Fruit fly (Drosophila melanogaster) whole organism, embryonic: Measurements from ENCODE around the gene Ddc.
A peak's percentile ranks its signal among the peaks of the same experiment; 100 is the strongest.

ENCODE experiments used
- Abd-B ChIP-seq: fragments of 200-800 bp; sonication (Bioruptor generic); optimal IDR thresholded peaks from 2 replicates; lab custom pipeline; 2018; ENCODE audit warnings: missing biosample characterization, mild to moderate bottlenecking, missing genetic modification characterization, moderate library complexity
- Blimp-1 ChIP-seq: fragments of 200-800 bp; sonication (Bioruptor generic); optimal IDR thresholded peaks from 3 replicates; lab custom pipeline; 2018; ENCODE audit warnings: missing biosample characterization, missing genetic modification characterization, mild to moderate bottlenecking, moderate library complexity, missing genetic modification reagents
- CG12071 ChIP-seq: fragments of 200-800 bp; sonication (Bioruptor generic); optimal IDR thresholded peaks from 3 replicates; lab custom pipeline; 2018; ENCODE audit warnings: missing biosample characterization, mild to moderate bottlenecking, missing genetic modification characterization
- CG12391 ChIP-seq: fragments of 200-800 bp; sonication (Bioruptor generic); optimal IDR thresholded peaks from 3 replicates; lab custom pipeline; 2018; ENCODE audit warnings: missing biosample characterization, mild to moderate bottlenecking, missing genetic modification characterization, moderate library complexity
- CG14710 ChIP-seq: fragments of 200-800 bp; sonication (Bioruptor generic); optimal IDR thresholded peaks from 3 replicates; lab custom pipeline; 2019; ENCODE audit warnings: missing biosample characterization, mild to moderate bottlenecking, missing genetic modification characterization, moderate library complexity
- CG17359 ChIP-seq: fragments of 200-800 bp; sonication (Bioruptor generic); optimal IDR thresholded peaks from 3 replicates; lab custom pipeline; 2018; ENCODE audit warnings: missing biosample characterization, mild to moderate bottlenecking, missing genetic modification characterization, moderate library complexity
- CG2678 ChIP-seq: fragments of 200-800 bp; sonication (Bioruptor generic); optimal IDR thresholded peaks from 3 replicates; lab custom pipeline; 2019; ENCODE audit warnings: missing biosample characterization, mild to moderate bottlenecking, missing genetic modification characterization, moderate library complexity
- CG33213 ChIP-seq: fragments of 200-800 bp; sonication (Bioruptor generic); optimal IDR thresholded peaks from 3 replicates; lab custom pipeline; 2016; ENCODE audit warnings: missing biosample characterization, missing genetic modification characterization
- CG3407 ChIP-seq: fragments of 200-800 bp; sonication (Bioruptor generic); optimal IDR thresholded peaks from 2 replicates; lab custom pipeline; 2018; ENCODE audit warnings: missing biosample characterization, mild to moderate bottlenecking, missing genetic modification characterization
- CG6813 ChIP-seq: fragments of 200-800 bp; sonication (Bioruptor generic); optimal IDR thresholded peaks from 2 replicates; lab custom pipeline; 2017; ENCODE audit warnings: missing biosample characterization, missing genetic modification characterization, mild to moderate bottlenecking, moderate library complexity, missing genetic modification reagents
- CG7271 ChIP-seq: fragments of 200-800 bp; sonication (Bioruptor generic); optimal IDR thresholded peaks from 2 replicates; lab custom pipeline; 2018; ENCODE audit warnings: missing biosample characterization, mild to moderate bottlenecking, missing genetic modification characterization, moderate library complexity
- CG8089 ChIP-seq: fragments of 200-800 bp; sonication (Bioruptor generic); optimal IDR thresholded peaks from 3 replicates; lab custom pipeline; 2016; ENCODE audit warnings: missing biosample characterization, missing genetic modification characterization
- CG8924 ChIP-seq: fragments of 200-800 bp; optimal IDR thresholded peaks from 3 replicates; lab custom pipeline; 2019; ENCODE audit warnings: missing biosample characterization, mild to moderate bottlenecking, missing genetic modification characterization, moderate library complexity
- CG9609 ChIP-seq: fragments of 200-800 bp; sonication (Bioruptor generic); optimal IDR thresholded peaks from 3 replicates; lab custom pipeline; 2016; ENCODE audit warnings: missing biosample characterization, missing genetic modification characterization
- CG9727 ChIP-seq: fragments of 200-800 bp; sonication (Bioruptor generic); optimal IDR thresholded peaks from 3 replicates; lab custom pipeline; 2017; ENCODE audit warnings: missing biosample characterization, mild to moderate bottlenecking, missing genetic modification characterization
- E2f2 ChIP-seq: fragments of 200-800 bp; sonication (Bioruptor generic); IDR thresholded peaks from 2 replicates; pipeline ENCODE4 v1.3.6; 2022; ENCODE audit warnings: missing biosample characterization, missing genetic modification characterization
- Elba2 ChIP-seq: fragments of 200-800 bp; sonication (Bioruptor generic); optimal IDR thresholded peaks from 3 replicates; lab custom pipeline; 2016; ENCODE audit warnings: missing biosample characterization, missing genetic modification characterization
- Fer3 ChIP-seq: fragments of 200-800 bp; sonication (Bioruptor generic); optimal IDR thresholded peaks from 2 replicates; lab custom pipeline; 2018; ENCODE audit warnings: missing biosample characterization, mild to moderate bottlenecking, missing genetic modification characterization, moderate library complexity
- HHEX ChIP-seq: fragments of 200-800 bp; sonication (Bioruptor generic); optimal IDR thresholded peaks from 3 replicates; lab custom pipeline; 2017; ENCODE audit warnings: missing biosample characterization, mild to moderate bottlenecking, missing genetic modification characterization, missing genetic modification reagents
- MTF-1 ChIP-seq: fragments of 200-800 bp; sonication (Bioruptor generic); optimal IDR thresholded peaks from 2 replicates; lab custom pipeline; 2018; ENCODE audit warnings: missing biosample characterization, mild to moderate bottlenecking, missing genetic modification characterization, borderline replicate concordance
- Mes4 ChIP-seq: fragments of 200-800 bp; sonication (Bioruptor generic); optimal IDR thresholded peaks from 2 replicates; lab custom pipeline; 2016; ENCODE audit warnings: missing biosample characterization, missing genetic modification characterization
- Nf-YB ChIP-seq: fragments of 200-800 bp; sonication (Bioruptor generic); optimal IDR thresholded peaks from 3 replicates; lab custom pipeline; 2019; ENCODE audit warnings: missing biosample characterization, mild to moderate bottlenecking, missing genetic modification characterization, moderate library complexity
- Ptx1 ChIP-seq: fragments of 200-800 bp; sonication (Bioruptor generic); IDR thresholded peaks from 2 replicates; pipeline ENCODE4 v1.3.6; 2022; ENCODE audit warnings: missing biosample characterization, missing genetic modification characterization
- Rx ChIP-seq: fragments of 200-800 bp; sonication (Bioruptor generic); IDR thresholded peaks from 2 replicates; pipeline ENCODE4 v1.3.6; 2022; ENCODE audit warnings: missing biosample characterization, missing genetic modification characterization
- Scr ChIP-seq: fragments of 200-800 bp; sonication (Bioruptor generic); IDR thresholded peaks from 2 replicates; pipeline ENCODE4 v1.3.6; 2022; ENCODE audit warnings: missing biosample characterization, missing genetic modification characterization; ENCODE audit not compliant: partially characterized antibody
- bsh ChIP-seq, 2 experiments: fragments of 200-800 bp; sonication (Bioruptor generic); optimal IDR thresholded peaks; 2 replicates each; lab custom pipeline; 2017 to 2018; ENCODE audit warnings: mild to moderate bottlenecking in 2 of 2, missing biosample characterization in 2 of 2, missing genetic modification characterization in 2 of 2, moderate library complexity in 1 of 2
- chif ChIP-seq, 2 experiments: fragments of 200-800 bp; sonication (Bioruptor generic); optimal IDR thresholded peaks; 3 replicates each; lab custom pipeline; 2016; ENCODE audit warnings: missing biosample characterization in 2 of 2, missing genetic modification characterization in 2 of 2
- corto ChIP-seq: fragments of 200-800 bp; sonication (Bioruptor generic); optimal IDR thresholded peaks from 2 replicates; lab custom pipeline; 2016; ENCODE audit warnings: missing biosample characterization, mild to moderate bottlenecking, missing genetic modification characterization, moderate library complexity
- crol ChIP-seq: fragments of 200-800 bp; sonication (Bioruptor generic); IDR thresholded peaks from 2 replicates; pipeline ENCODE4 v1.3.6; 2022; ENCODE audit warnings: missing biosample characterization, missing genetic modification characterization
- crp ChIP-seq, 2 experiments: fragments of 200-800 bp; sonication (Bioruptor generic); optimal IDR thresholded peaks; 2 replicates in 1 of 2; 3 replicates in 1 of 2; lab custom pipeline; 2017; ENCODE audit warnings: missing biosample characterization in 2 of 2, missing genetic modification characterization in 2 of 2, mild to moderate bottlenecking in 1 of 2, moderate library complexity in 1 of 2
- dmrt11E ChIP-seq: fragments of 200-800 bp; sonication (Bioruptor generic); optimal IDR thresholded peaks from 3 replicates; lab custom pipeline; 2018; ENCODE audit warnings: missing biosample characterization, mild to moderate bottlenecking, missing genetic modification characterization, moderate library complexity
- emc ChIP-seq: fragments of 200-800 bp; sonication (Bioruptor generic); optimal IDR thresholded peaks from 2 replicates; lab custom pipeline; 2016; ENCODE audit warnings: missing biosample characterization, missing genetic modification characterization
- lab ChIP-seq: fragments of 200-800 bp; sonication (Bioruptor generic); optimal IDR thresholded peaks from 3 replicates; lab custom pipeline; 2017; ENCODE audit warnings: missing biosample characterization, missing genetic modification characterization, mild to moderate bottlenecking, moderate library complexity, missing genetic modification reagents
- pfk ChIP-seq: fragments of 200-800 bp; sonication (Bioruptor generic); optimal IDR thresholded peaks from 2 replicates; lab custom pipeline; 2018; ENCODE audit warnings: missing biosample characterization, mild to moderate bottlenecking, missing genetic modification characterization, moderate library complexity
- pho ChIP-seq: fragments of 200-800 bp; sonication (Bioruptor generic); optimal IDR thresholded peaks from 2 replicates; lab custom pipeline; 2016; ENCODE audit warnings: missing biosample characterization, missing genetic modification characterization
- scrt ChIP-seq: fragments of 200-800 bp; sonication (Bioruptor generic); optimal IDR thresholded peaks from 2 replicates; lab custom pipeline; 2018; ENCODE audit warnings: missing biosample characterization, mild to moderate bottlenecking, missing genetic modification characterization, moderate library complexity
- tup ChIP-seq: fragments of 200-800 bp; sonication (Bioruptor generic); optimal IDR thresholded peaks from 2 replicates; lab custom pipeline; 2016; ENCODE audit warnings: missing biosample characterization, mild to moderate bottlenecking, missing genetic modification characterization, moderate library complexity
- tx ChIP-seq: fragments of 200-800 bp; sonication (Bioruptor generic); optimal IDR thresholded peaks from 2 replicates; lab custom pipeline; 2016; ENCODE audit warnings: missing biosample characterization, missing genetic modification characterization

The Ddc gene

DNA sequence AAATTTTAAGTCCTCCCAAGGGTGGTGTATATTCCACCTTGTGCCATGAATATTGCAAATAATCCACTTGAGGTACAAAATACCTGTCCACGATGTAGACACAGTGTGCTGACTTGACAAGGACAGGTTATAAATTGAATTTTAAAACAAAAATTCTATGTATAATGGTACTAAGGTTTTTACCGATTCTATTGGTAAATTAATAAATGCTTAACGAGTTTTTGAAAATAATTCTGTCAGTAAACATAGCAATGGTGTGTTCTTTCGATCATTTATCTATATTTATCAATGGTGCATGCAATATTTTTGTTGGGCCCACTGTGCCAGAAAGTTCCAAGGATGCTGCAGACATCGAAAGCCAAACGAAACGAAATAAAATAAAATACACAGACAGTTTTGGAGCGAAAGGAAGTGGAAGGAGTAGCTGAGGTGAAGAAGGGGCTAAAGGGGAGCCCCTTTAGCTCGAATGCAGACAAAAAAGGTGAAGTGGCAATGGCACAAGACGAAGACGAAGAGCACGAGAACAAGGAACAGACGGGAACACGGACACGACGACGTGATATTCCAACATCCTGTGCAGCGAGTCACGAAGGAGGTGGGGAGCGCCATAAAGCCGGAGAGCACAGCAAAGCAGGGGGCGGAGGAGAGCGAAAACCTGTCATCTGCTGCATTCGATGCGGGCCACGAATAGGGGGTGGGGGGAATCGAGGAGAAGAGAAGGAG, 16.0 kb upstream of the Ddc start (continued):
- TF ChIP-seq CG9727 (GFP tag; lab: Kevin White, UChicago), result no peak
- TF ChIP-seq Abd-B, result no peak
- peak; percentile 31 for TF ChIP-seq CG12391 (tag; lab: Kevin White, UChicago)
- no peak for TF ChIP-seq Mes4 (GFP tag; lab: Kevin White, UChicago)
- no peak for TF ChIP-seq Elba2 (GFP tag; lab: Kevin White, UChicago)
- TF ChIP-seq CG14710 (tag; lab: Kevin White, UChicago), result no peak
- peak; percentile 22 for TF ChIP-seq scrt
- no peak for TF ChIP-seq CG6813 (GFP tag; lab: Kevin White, UChicago)
- no peak for TF ChIP-seq Rx
- no peak for TF ChIP-seq tup (GFP tag; lab: Kevin White, UChicago)
- no peak for TF ChIP-seq CG9609 (GFP tag; lab: Kevin White, UChicago)
- TF ChIP-seq pfk, result peak; percentile 89
- TF ChIP-seq Blimp-1 (GFP tag; lab: Kevin White, UChicago), result peak; percentile 28
- TF ChIP-seq dmrt11E (tag; lab: Kevin White, UChicago), result peak; percentile 61
- TF ChIP-seq crol (GFP tag; lab: Robert Waterston, UW), result peak; percentile 58
- TF ChIP-seq CG17359 (tag; lab: Kevin White, UChicago), result peak; percentile 28
- TF ChIP-seq Nf-YB (GFP tag; lab: Kevin White, UChicago), result no peak
- peak; percentile 32 to 50 for TF ChIP-seq bsh (GFP tag; optimal IDR thresholded peaks at IDR 0.05; lab: Kevin White, UChicago)
- no peak for TF ChIP-seq tx (GFP tag; lab: Kevin White, UChicago)
- no peak for TF ChIP-seq pho (GFP tag; lab: Kevin White, UChicago)
- no peak for TF ChIP-seq MTF-1 (GFP tag; lab: Kevin White, UChicago)
- TF ChIP-seq corto (GFP tag; lab: Kevin White, UChicago), result peak; percentile 52
- no peak for TF ChIP-seq CG8089 (GFP tag; lab: Kevin White, UChicago)
- peak; percentile 49 for TF ChIP-seq CG2678 (tag; lab: Kevin White, UChicago)
- TF ChIP-seq CG7271, result no peak
- no peak for TF ChIP-seq Fer3
- peak in 1 of 2 experiments; percentile 6 for TF ChIP-seq chif (GFP tag; optimal IDR thresholded peaks at IDR 0.05; lab: Kevin White, UChicago)
- TF ChIP-seq CG8924 (tag; lab: Kevin White, UChicago), result no peak
- TF ChIP-seq lab (GFP tag; lab: Kevin White, UChicago), result peak; percentile 24
- no peak for TF ChIP-seq emc (GFP tag; lab: Kevin White, UChicago)
- TF ChIP-seq CG3407 (GFP tag; lab: Kevin White, UChicago), result no peak
- TF ChIP-seq crp (GFP tag; optimal IDR thresholded peaks at IDR 0.05; lab: Kevin White, UChicago), result no peak
- no peak for TF ChIP-seq CG33213 (GFP tag; lab: Kevin White, UChicago)
- peak; percentile 20 for TF ChIP-seq HHEX
- TF ChIP-seq E2f2, result no peak
- TF ChIP-seq Scr (GFP tag; lab: Robert Waterston, UW), result no peak
- TF ChIP-seq CG12071 (GFP tag; lab: Kevin White, UChicago), result no peak
- TF ChIP-seq Ptx1 (GFP tag; lab: Robert Waterston, UW), result peak; percentile 13; the same call in 1 of the 2 replicates
